Worm (Caenorhabditis elegans): ENCODE data around the gene srv-7.

srv-7 gene

DNA sequence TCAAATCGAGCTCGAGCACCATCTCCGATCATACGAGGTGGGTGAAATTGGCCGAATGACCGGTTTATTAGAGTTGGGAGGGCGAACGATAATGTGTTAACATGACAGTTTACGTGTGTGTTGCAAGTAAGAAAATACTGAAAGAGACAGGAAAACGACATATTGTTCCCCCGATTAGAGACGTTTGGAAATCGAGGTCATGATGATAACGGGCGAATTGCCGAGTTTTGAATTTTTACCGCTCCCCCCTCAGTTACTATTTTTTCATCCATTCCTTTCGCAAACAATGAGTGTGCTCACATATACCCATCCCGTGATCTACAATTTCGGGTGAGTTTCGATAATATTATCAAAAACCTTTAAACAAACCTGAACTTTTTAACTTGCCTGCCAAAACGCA, 21.9 kb upstream of the srv-7 start (continued):
- TF ChIP-seq zip-11 (GFP tag; IDR thresholded peaks at IDR 0.05) (no peak), dmd-6 (GFP tag; IDR thresholded peaks at IDR 0.05) (peak; percentile 71), rbr-2 (tag; optimal IDR thresholded peaks at IDR 0.05) (no peak), pqm-1 (tag; optimal IDR thresholded peaks at IDR 0.05) (peak; percentile 92), hmg-1.1 (GFP tag; IDR thresholded peaks at IDR 0.05) (no peak), unc-130 (GFP tag; optimal IDR thresholded peaks at IDR 0.05) (no peak), F26F4.8 (GFP tag; conservative IDR thresholded peaks at IDR 0.05) (no peak), daf-12 (tag; optimal IDR thresholded peaks at IDR 0.05) (no peak), daf-19 (GFP tag; conservative IDR thresholded peaks at IDR 0.05) (no peak)

ce11 chrX:5663537-5663936, 15.8 kb upstream of the srv-7 start, which contains the start of gene egl-13:
TSS of gene egl-13 (plus strand) at chrX:5663837.
- no peak for TF ChIP-seq arid-1 (GFP tag; conservative IDR thresholded peaks at IDR 0.05)
- no peak for TF ChIP-seq nhr-6 (tag; optimal IDR thresholded peaks at IDR 0.05)
- TF ChIP-seq mdl-1 (tag; optimal IDR thresholded peaks at IDR 0.05) = no peak
- TF ChIP-seq mxl-2 (GFP tag; conservative IDR thresholded peaks at IDR 0.05) = no peak
- no peak for TF ChIP-seq dve-1 (tag; optimal IDR thresholded peaks at IDR 0.05; ENCODE audit: insufficient read depth)
- TF ChIP-seq lin-13 (GFP tag; optimal IDR thresholded peaks at IDR 0.05) = no peak
- no peak for TF ChIP-seq pqm-1 (tag; optimal IDR thresholded peaks at IDR 0.05)
- no peak for TF ChIP-seq lin-15B (tag; optimal IDR thresholded peaks at IDR 0.05)
- no peak for TF ChIP-seq ztf-7 (tag; optimal IDR thresholded peaks at IDR 0.05)
- TF ChIP-seq nhr-76 (tag; optimal IDR thresholded peaks at IDR 0.05) = no peak
- TF ChIP-seq ZK337.2 (GFP tag; IDR thresholded peaks at IDR 0.05) = no peak

ce11 chrX:5661179-5661578, 13.4 kb upstream of the srv-7 start:
- TF ChIP-seq spr-1 (tag; optimal IDR thresholded peaks at IDR 0.05) (peak; percentile 27), mxl-3 (GFP tag; optimal IDR thresholded peaks at IDR 0.05) (peak; percentile 51), nhr-48 (tag; optimal IDR thresholded peaks at IDR 0.05) (peak; percentile 53), hif-1 (tag; optimal IDR thresholded peaks at IDR 0.05) (no peak), hlh-11 (tag; optimal IDR thresholded peaks at IDR 0.05) (peak; percentile 30)

DNA sequence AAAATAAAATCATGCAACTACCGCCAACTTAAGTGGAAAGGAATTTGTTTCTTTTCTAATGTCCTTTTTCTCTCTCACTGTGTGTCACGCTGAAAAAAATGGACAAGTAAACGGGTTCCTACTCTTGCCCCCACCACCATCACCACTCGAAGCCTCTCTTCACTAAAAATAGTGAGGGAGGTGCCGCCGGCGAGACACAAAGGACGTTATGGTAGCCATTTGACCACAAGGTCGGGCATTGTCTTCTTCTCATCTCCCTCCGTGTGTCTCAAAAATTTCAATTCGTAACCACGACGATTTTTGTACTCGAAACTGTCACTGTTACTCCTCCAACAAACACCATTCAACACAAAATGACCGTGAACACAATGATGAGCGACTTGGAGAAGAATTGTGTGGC, 11.8 kb upstream of the srv-7 start, which contains the start of gene T22B7.22:
T22B7.22 (plus strand) TSS at position 354 of the 400 bp plus-strand sequence.
- TF ChIP-seq nhr-25 (tag; optimal IDR thresholded peaks at IDR 0.05; ENCODE audit: borderline replicate concordance, insufficient read depth) (peak; percentile 25), mxl-3 (GFP tag; optimal IDR thresholded peaks at IDR 0.05) (peak; percentile 23), mep-1 (tag; optimal IDR thresholded peaks at IDR 0.05) (peak; percentile 40), spr-1 (tag; optimal IDR thresholded peaks at IDR 0.05) (no peak), cey-2 (tag; optimal IDR thresholded peaks at IDR 0.05; ENCODE audit: borderline replicate concordance, insufficient read depth) (no peak), T26A8.4 (GFP tag; IDR thresholded peaks at IDR 0.05) (no peak), aha-1 (tag) (peak; percentile 17), madf-5 (GFP tag; IDR thresholded peaks at IDR 0.05) (no peak), hlh-30 (tag; optimal IDR thresholded peaks at IDR 0.05; ENCODE audit: insufficient read depth) (peak; percentile 43), nhr-28 (tag; optimal IDR thresholded peaks at IDR 0.05) (peak; percentile 44)

ce11 chrX:5655601-5656000, 7.8 kb upstream of the srv-7 start:
- TF ChIP-seq dmd-6 (GFP tag; IDR thresholded peaks at IDR 0.05) (no peak), aha-1 (tag) (peak; percentile 68), cey-2 (tag; optimal IDR thresholded peaks at IDR 0.05; ENCODE audit: borderline replicate concordance, insufficient read depth) (no peak), egl-27 (tag; optimal IDR thresholded peaks at IDR 0.05) (no peak), nhr-42 (GFP tag; IDR thresholded peaks at IDR 0.05) (no peak), lin-38 (GFP tag; IDR thresholded peaks at IDR 0.05) (no peak)
